Fruit fly (Drosophila melanogaster) whole organism, pupa: ENCODE results near the gene gry.

Experiments
- CG10348 ChIP-seq: fragments of 200-800 bp; sonication (Bioruptor generic); IDR thresholded peaks from 2 replicates; pipeline ENCODE4 v1.3.6; 2022; ENCODE audit warnings: missing biosample characterization, missing genetic modification characterization
- CG12605 ChIP-seq: fragments of 200-800 bp; sonication (Bioruptor generic); IDR thresholded peaks from 2 replicates; pipeline ENCODE4 v1.3.6; 2022; ENCODE audit warnings: missing biosample characterization, missing genetic modification characterization
- CG15710 ChIP-seq: fragments of 200-800 bp; sonication (Bioruptor generic); optimal IDR thresholded peaks from 2 replicates; lab custom pipeline; 2018; ENCODE audit warnings: missing biosample characterization, mild to moderate bottlenecking, missing genetic modification characterization, moderate library complexity
- CG17806 ChIP-seq: fragments of 200-800 bp; sonication (Bioruptor generic); optimal IDR thresholded peaks from 2 replicates; lab custom pipeline; 2018; ENCODE audit warnings: missing biosample characterization, mild to moderate bottlenecking, missing genetic modification characterization, moderate library complexity
- CG34367 ChIP-seq: fragments of 200-800 bp; sonication (Bioruptor generic); optimal IDR thresholded peaks from 2 replicates; lab custom pipeline; 2018; ENCODE audit warnings: missing biosample characterization, mild to moderate bottlenecking, missing genetic modification characterization
- CG4496 ChIP-seq: fragments of 200-800 bp; sonication (Bioruptor generic); IDR thresholded peaks from 3 replicates; pipeline ENCODE4 v1.3.6; 2022; ENCODE audit warnings: missing biosample characterization, missing genetic modification characterization
- CG8159 ChIP-seq: fragments of 200-800 bp; sonication (Bioruptor generic); optimal IDR thresholded peaks from 3 replicates; lab custom pipeline; 2018; ENCODE audit warnings: missing biosample characterization, mild to moderate bottlenecking, missing genetic modification characterization, moderate library complexity
- CG8301 ChIP-seq: fragments of 200-800 bp; sonication (Bioruptor generic); optimal IDR thresholded peaks from 2 replicates; lab custom pipeline; 2018; ENCODE audit warnings: missing biosample characterization, mild to moderate bottlenecking, missing genetic modification characterization
- EcR ChIP-seq: fragments of 200-800 bp; sonication (Bioruptor generic); optimal IDR thresholded peaks from 3 replicates; lab custom pipeline; 2019; ENCODE audit warnings: missing biosample characterization, missing genetic modification characterization, mild to moderate bottlenecking, moderate library complexity, missing genetic modification reagents
- Ets98B ChIP-seq: fragments of 200-800 bp; sonication (Bioruptor generic); IDR thresholded peaks from 2 replicates; pipeline ENCODE4 v1.3.6; 2022; ENCODE audit warnings: missing biosample characterization, missing genetic modification characterization
- Pif1B ChIP-seq: fragments of 200-800 bp; sonication (Bioruptor generic); optimal IDR thresholded peaks from 3 replicates; lab custom pipeline; 2016; ENCODE audit warnings: missing biosample characterization, missing genetic modification characterization
- fd96Ca ChIP-seq: fragments of 200-800 bp; sonication (Bioruptor generic); IDR thresholded peaks from 3 replicates; pipeline ENCODE4 v1.3.6; 2022; ENCODE audit warnings: missing biosample characterization, missing genetic modification characterization
- gl ChIP-seq: fragments of 200-800 bp; sonication (Bioruptor generic); optimal IDR thresholded peaks from 2 replicates; lab custom pipeline; 2018; ENCODE audit warnings: missing biosample characterization, mild to moderate bottlenecking, missing genetic modification characterization
- rn ChIP-seq: fragments of 200-800 bp; sonication (Bioruptor generic); IDR thresholded peaks from 2 replicates; pipeline ENCODE4 v1.3.6; 2022; ENCODE audit warnings: missing biosample characterization, missing genetic modification characterization

DNA sequence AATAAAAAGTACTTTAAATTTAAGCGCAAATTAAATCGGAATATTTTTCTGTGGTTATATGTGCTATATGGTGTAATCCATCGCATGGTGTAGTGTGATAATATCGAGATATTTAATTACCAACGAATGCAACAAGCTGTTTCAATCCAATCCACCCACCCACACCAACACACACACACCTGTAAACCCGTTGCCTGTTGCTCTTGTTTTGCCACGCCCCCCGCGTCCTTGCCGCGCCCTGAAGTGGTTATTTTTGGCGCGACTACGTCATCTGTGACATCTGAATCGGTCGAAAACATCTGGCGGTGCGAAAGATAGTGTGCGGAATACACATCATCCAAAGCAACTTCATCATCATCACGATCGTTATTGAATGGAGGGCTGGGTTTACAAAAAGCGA lies 33.5 kb upstream of the gry start:
- no peak for TF ChIP-seq CG15710 (tag; lab: Kevin White, UChicago)
- no peak for TF ChIP-seq rn
- peak; percentile 35 for TF ChIP-seq EcR (GFP tag; lab: Kevin White, UChicago)
- TF ChIP-seq CG4496 (GFP tag; lab: Robert Waterston, UW) = no peak
- no peak for TF ChIP-seq CG17806 (tag; lab: Kevin White, UChicago)
- TF ChIP-seq fd96Ca (GFP tag; lab: Robert Waterston, UW) = no peak
- TF ChIP-seq CG12605 = no peak
- no peak for TF ChIP-seq CG10348 (GFP tag; lab: Robert Waterston, UW)
- no peak for TF ChIP-seq Ets98B (GFP tag; lab: Robert Waterston, UW)
- no peak for TF ChIP-seq CG8301 (tag; lab: Kevin White, UChicago)
- no peak for TF ChIP-seq Pif1B
- no peak for TF ChIP-seq gl (tag; lab: Kevin White, UChicago)
- TF ChIP-seq CG34367 (tag; lab: Kevin White, UChicago) = no peak
- no peak for TF ChIP-seq CG8159 (tag; lab: Kevin White, UChicago)
